Fruit fly (Drosophila melanogaster) Kc167 (cell line): ENCODE results near the gene CG43347.

Source experiments
- Sin3A ChIP-seq: fragments of >200 bp; optimal IDR thresholded peaks from 2 replicates; lab custom pipeline; 2018; ENCODE audit warnings: missing external identifiers
- h ChIP-seq: fragments of >200 bp; optimal IDR thresholded peaks from 3 replicates; lab custom pipeline; 2018; ENCODE audit warnings: missing external identifiers
- insv ChIP-seq: fragments of >200 bp; optimal IDR thresholded peaks from 3 replicates; lab custom pipeline; 2018; ENCODE audit warnings: missing external identifiers
- psq ChIP-seq: fragments of >200 bp; optimal IDR thresholded peaks from 2 replicates; lab custom pipeline; 2017; ENCODE audit warnings: missing external identifiers

DNA sequence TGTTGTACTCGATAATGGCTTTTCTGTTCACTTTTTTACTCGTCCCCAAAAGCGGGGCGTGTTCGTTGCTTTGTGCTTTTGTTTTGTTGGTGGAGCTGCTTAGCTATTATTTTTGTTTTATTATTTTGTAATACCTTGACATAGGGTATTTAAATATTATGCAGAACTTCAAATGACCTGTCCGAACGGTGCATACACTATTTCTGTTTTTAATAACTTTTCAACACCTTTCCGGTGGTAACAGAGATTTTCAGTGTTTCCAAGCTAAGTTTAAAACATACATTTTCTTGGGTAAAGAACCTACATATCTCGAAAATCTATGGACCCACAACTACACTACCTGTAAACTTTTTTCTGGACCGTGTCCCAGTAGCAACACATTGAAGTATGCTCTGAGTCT lies 32.5 kb downstream of the CG43347 start:
- TF ChIP-seq psq (no peak), insv (no peak), h (lab: Kevin White, UChicago) (no peak), Sin3A (no peak)
